Worm (Caenorhabditis elegans) whole organism, L2 larva: ENCODE results near the gene cya-2.
"Not testable (repeated sequence)": the region's sequence is repeated elsewhere in the genome, so short reads cannot be mapped to it uniquely, and the experiment has no call there.

Experiments used
- F13H6.1 ChIP-seq: sonication (generic microtip); optimal IDR thresholded peaks from 2 replicates; lab custom pipeline; 2016; ENCODE audit warnings: missing genetic modification characterization, missing compliant biosample characterization
- R02D3.7 ChIP-seq: fragments of 150-350 bp; optimal IDR thresholded peaks from 2 replicates; lab custom pipeline; 2014; ENCODE audit warnings: missing biosample characterization, missing genetic modification characterization
- Y55F3AM.14 ChIP-seq: fragments of 200-800 bp; sonication (Bioruptor generic); optimal IDR thresholded peaks from 2 replicates; lab custom pipeline; 2018; ENCODE audit warnings: mild to moderate bottlenecking, missing genetic modification characterization, missing compliant biosample characterization
- alr-1 ChIP-seq: fragments of 150-350 bp; optimal IDR thresholded peaks from 2 replicates; lab custom pipeline; 2014; ENCODE audit warnings: missing biosample characterization, missing genetic modification characterization
- blmp-1 ChIP-seq: sonication (generic microtip); optimal IDR thresholded peaks from 2 replicates; lab custom pipeline; 2017; ENCODE audit warnings: missing genetic modification characterization, mild to moderate bottlenecking, missing compliant biosample characterization, antibody characterized with exemption, moderate library complexity; ENCODE audit not compliant: insufficient read depth
- ceh-16 ChIP-seq: fragments of 150-350 bp; optimal IDR thresholded peaks from 2 replicates; lab custom pipeline; 2014; ENCODE audit warnings: missing biosample characterization, missing genetic modification characterization
- elt-1 ChIP-seq: fragments of 150-350 bp; optimal IDR thresholded peaks from 2 replicates; lab custom pipeline; 2014; ENCODE audit warnings: missing biosample characterization, missing genetic modification characterization
- fos-1 ChIP-seq: fragments of 150-350 bp; optimal IDR thresholded peaks from 2 replicates; lab custom pipeline; 2014; ENCODE audit warnings: missing biosample characterization, missing genetic modification characterization
- lin-39 ChIP-seq: fragments of 150-350 bp; optimal IDR thresholded peaks from 2 replicates; lab custom pipeline; 2014; ENCODE audit warnings: missing biosample characterization, missing genetic modification reagents, missing genetic modification characterization
- lsy-2 ChIP-seq, 2 experiments: fragments of 150-350 bp in 1 of 2; sonication (generic microtip) in 1 of 2; optimal IDR thresholded peaks; 2 replicates each; lab custom pipeline; 2014 to 2017; ENCODE audit warnings: missing biosample characterization in 2 of 2, missing genetic modification characterization in 2 of 2
- mab-5 ChIP-seq: fragments of 150-350 bp; optimal IDR thresholded peaks from 2 replicates; lab custom pipeline; 2014; ENCODE audit warnings: missing biosample characterization, missing genetic modification characterization
- mbf-1 ChIP-seq: sonication (generic microtip); optimal IDR thresholded peaks from 2 replicates; lab custom pipeline; 2017; ENCODE audit warnings: missing biosample characterization, missing genetic modification characterization
- nhr-12 ChIP-seq: fragments of 150-350 bp; optimal IDR thresholded peaks from 2 replicates; lab custom pipeline; 2014; ENCODE audit warnings: missing biosample characterization, missing genetic modification characterization
- nhr-129 ChIP-seq: fragments of 150-350 bp; optimal IDR thresholded peaks from 2 replicates; lab custom pipeline; 2014; ENCODE audit warnings: missing biosample characterization, missing genetic modification characterization
- nhr-21 ChIP-seq: fragments of 150-350 bp; optimal IDR thresholded peaks from 2 replicates; lab custom pipeline; 2014; ENCODE audit warnings: missing biosample characterization, missing genetic modification characterization
- nhr-237 ChIP-seq: fragments of 150-350 bp; optimal IDR thresholded peaks from 2 replicates; lab custom pipeline; 2014; ENCODE audit warnings: missing biosample characterization, missing genetic modification characterization
- nhr-25 ChIP-seq: fragments of 150-350 bp; sonication (generic microtip); optimal IDR thresholded peaks from 3 replicates; lab custom pipeline; 2014; ENCODE audit warnings: missing biosample characterization, missing genetic modification characterization
- nhr-6 ChIP-seq: fragments of 150-350 bp; optimal IDR thresholded peaks from 2 replicates; lab custom pipeline; 2014; ENCODE audit warnings: missing biosample characterization, missing genetic modification characterization
- peb-1 ChIP-seq: fragments of 150-350 bp; optimal IDR thresholded peaks from 2 replicates; lab custom pipeline; 2014; ENCODE audit warnings: missing biosample characterization, missing genetic modification characterization
- sem-4 ChIP-seq: fragments of 150-350 bp; optimal IDR thresholded peaks from 2 replicates; lab custom pipeline; 2014; ENCODE audit warnings: missing biosample characterization, missing genetic modification reagents, missing genetic modification characterization
- sma-3 ChIP-seq: sonication (generic microtip); optimal IDR thresholded peaks from 2 replicates; lab custom pipeline; 2016; ENCODE audit warnings: missing genetic modification reagents, missing genetic modification characterization, missing compliant biosample characterization
- sma-9 ChIP-seq, 2 experiments: fragments of 150-350 bp in 1 of 2; sonication (generic microtip) in 1 of 2; optimal IDR thresholded peaks; 2 replicates each; lab custom pipeline; 2014 to 2016; ENCODE audit warnings: missing genetic modification characterization in 2 of 2, mild to moderate bottlenecking in 1 of 2, missing biosample characterization in 1 of 2, missing compliant biosample characterization in 1 of 2, missing genetic modification reagents in 1 of 2, moderate library complexity in 1 of 2
- snpc-4 ChIP-seq: fragments of 150-350 bp; optimal IDR thresholded peaks from 2 replicates; lab custom pipeline; 2014; ENCODE audit warnings: missing biosample characterization, missing genetic modification characterization
- zag-1 ChIP-seq: fragments of 150-350 bp; optimal IDR thresholded peaks from 2 replicates; lab custom pipeline; 2014; ENCODE audit warnings: missing biosample characterization, missing genetic modification characterization
- ztf-1 ChIP-seq: fragments of 200-800 bp; sonication (Bioruptor generic); conservative IDR thresholded peaks from 2 replicates; pipeline ENCODE4 v1.3.6; 2022; ENCODE audit warnings: missing genetic modification characterization, missing compliant biosample characterization
- ztf-4 ChIP-seq: fragments of 150-350 bp; optimal IDR thresholded peaks from 2 replicates; lab custom pipeline; 2014; ENCODE audit warnings: missing biosample characterization, missing genetic modification characterization

Gene cya-2

ce11 chrII:2028712-2029111 is 5.3 kb upstream of the cya-2 start, which contains the start of gene bath-1:
bath-1 (minus strand) TSS chrII:2028812.
- TF ChIP-seq elt-1, result no peak
- TF ChIP-seq fos-1 (tag; lab: Kevin White, UChicago), result no peak
- no peak for TF ChIP-seq ztf-4
- no peak for TF ChIP-seq peb-1 (tag; lab: Kevin White, UChicago)
- no peak for TF ChIP-seq ceh-16 (tag; lab: Kevin White, UChicago)
- no peak for TF ChIP-seq F13H6.1 (tag; lab: Kevin White, UChicago)
- TF ChIP-seq nhr-129 (tag; lab: Kevin White, UChicago), result no peak

- TF ChIP-seq R02D3.7 (tag; lab: Kevin White, UChicago) (no peak), lin-39 (tag; lab: Kevin White, UChicago) (no peak), nhr-12 (no peak), sem-4 (tag; lab: Kevin White, UChicago) (no peak), ztf-4 (no peak), mab-5 (tag; lab: Kevin White, UChicago) (no peak), sma-3 (GFP tag; lab: Kevin White, UChicago) (no peak), ceh-16 (tag; lab: Kevin White, UChicago) (no peak), snpc-4 (tag; lab: Kevin White, UChicago) (no peak), elt-1 (no peak), nhr-237 (no peak), alr-1 (tag; lab: Kevin White, UChicago) (no peak), nhr-6 (tag; lab: Kevin White, UChicago) (no peak), zag-1 (tag; lab: Kevin White, UChicago) (no peak)
Measured at ce11 chrII:2026525-2026924, 3.1 kb upstream of the cya-2 start, which contains the start of gene bath-21. bath-21 (minus strand) TSS chrII:2026625.

- TF ChIP-seq nhr-25 (tag; lab: Kevin White, UChicago), result no peak
- TF ChIP-seq ztf-1, result no peak
- no peak for TF ChIP-seq zag-1 (tag; lab: Kevin White, UChicago)
Measured at ce11 chrII:2013856-2014255, 9.6 kb downstream of the cya-2 start.

ce11 chrII:2012698-2013097 is 10.7 kb downstream of the cya-2 start, which contains the start of gene F59H6.15:
F59H6.15 (plus strand) TSS chrII:2012998.
- no peak for TF ChIP-seq mbf-1 (tag; lab: Kevin White, UChicago)
- no peak for TF ChIP-seq snpc-4 (tag; lab: Kevin White, UChicago)
- no peak for TF ChIP-seq peb-1 (tag; lab: Kevin White, UChicago)
- TF ChIP-seq, all 48 proteins: peak for 0

ce11 chrII:2011179-2011578 is 12.2 kb downstream of the cya-2 start:
- TF ChIP-seq peb-1 (tag; lab: Kevin White, UChicago) (no peak), blmp-1 (tag; lab: Kevin White, UChicago) (no peak), lsy-2 (tag; optimal IDR thresholded peaks at IDR 0.05; lab: Kevin White, UChicago) (no peak), alr-1 (tag; lab: Kevin White, UChicago) (no peak), nhr-12 (no peak), nhr-25 (tag; lab: Kevin White, UChicago) (no peak), mab-5 (tag; lab: Kevin White, UChicago) (no peak), nhr-6 (tag; lab: Kevin White, UChicago) (no peak), sma-9 (GFP tag; optimal IDR thresholded peaks at IDR 0.05; lab: Kevin White, UChicago) (no peak), sma-9 (tag; optimal IDR thresholded peaks at IDR 0.05; lab: Kevin White, UChicago) (no peak)

ce11 chrII:2000720-2001119 is 22.7 kb downstream of the cya-2 start, which contains the start of gene ceh-84:
ceh-84 (minus strand) TSS chrII:2000820.
- TF ChIP-seq Y55F3AM.14 (GFP tag; lab: Kevin White, UChicago); nhr-21 (tag; lab: Kevin White, UChicago); zag-1 (tag; lab: Kevin White, UChicago): not testable (repeated sequence)
- TF ChIP-seq, all 48 proteins: peak for 0; not testable (repeated sequence) for 48

- TF ChIP-seq mab-5, alr-1, nhr-6 (tag; lab: Kevin White, UChicago): not testable (repeated sequence)
- TF ChIP-seq, all 48 proteins: peak for 0; not testable (repeated sequence) for 48
Measured at ce11 chrII:1998561-1998960, 24.9 kb downstream of the cya-2 start, which contains the start of gene math-19. math-19 (plus strand) TSS chrII:1998861.
